Worm (Caenorhabditis elegans) whole organism, early embryonic: ENCODE measurements around the gene C01F1.6.
A peak's percentile ranks its signal among the peaks of the same experiment; 100 is the strongest.

Experiments
- B0310.2 ChIP-seq: sonication (generic microtip); optimal IDR thresholded peaks from 2 replicates; lab custom pipeline; 2016; ENCODE audit warnings: mild to moderate bottlenecking, missing genetic modification characterization, missing compliant biosample characterization
- F13C5.2 ChIP-seq: sonication (generic microtip); optimal IDR thresholded peaks from 2 replicates; lab custom pipeline; 2017; ENCODE audit warnings: mild to moderate bottlenecking, missing genetic modification characterization, inconsistent platforms, missing compliant biosample characterization
- aly-1 ChIP-seq: sonication (generic microtip); optimal IDR thresholded peaks from 2 replicates; lab custom pipeline; 2016; ENCODE audit warnings: missing genetic modification characterization, missing compliant biosample characterization
- ama-1 ChIP-seq: fragments of 150-350 bp; optimal IDR thresholded peaks from 2 replicates; lab custom pipeline; 2014
- ceh-13 ChIP-seq: fragments of 200-800 bp; sonication (Bioruptor generic); optimal IDR thresholded peaks from 2 replicates; lab custom pipeline; 2018; ENCODE audit warnings: mild to moderate bottlenecking, missing genetic modification characterization, missing compliant biosample characterization
- ceh-36 ChIP-seq: sonication (generic microtip); optimal IDR thresholded peaks from 2 replicates; lab custom pipeline; 2016; ENCODE audit warnings: missing genetic modification characterization, inconsistent platforms, missing compliant biosample characterization
- ets-7 ChIP-seq: sonication (generic microtip); optimal IDR thresholded peaks from 2 replicates; lab custom pipeline; 2016; ENCODE audit warnings: missing genotype, missing genetic modification characterization, missing compliant biosample characterization
- flt-1 ChIP-seq: fragments of 200-800 bp; sonication (Bioruptor generic); IDR thresholded peaks from 2 replicates; pipeline ENCODE4 v1.3.6; 2022; ENCODE audit warnings: missing genetic modification characterization, missing compliant biosample characterization
- hmbx-1 ChIP-seq: sonication (generic microtip); optimal IDR thresholded peaks from 2 replicates; lab custom pipeline; 2016; ENCODE audit warnings: mild to moderate bottlenecking, missing genetic modification characterization, missing compliant biosample characterization
- hmg-4 ChIP-seq: fragments of 200-800 bp; sonication (Bioruptor generic); optimal IDR thresholded peaks from 2 replicates; lab custom pipeline; 2018; ENCODE audit warnings: mild to moderate bottlenecking, missing genetic modification characterization, missing compliant biosample characterization
- hnd-1 ChIP-seq: sonication (generic microtip); optimal IDR thresholded peaks from 2 replicates; lab custom pipeline; 2016; ENCODE audit warnings: missing genetic modification characterization, missing compliant biosample characterization
- pes-1 ChIP-seq: fragments of 200-800 bp; sonication (Bioruptor generic); IDR thresholded peaks from 2 replicates; pipeline ENCODE4 v1.3.6; 2022; ENCODE audit warnings: missing genetic modification reagents, missing genetic modification characterization, missing compliant biosample characterization
- scrt-1 ChIP-seq: fragments of 200-800 bp; sonication (Bioruptor generic); IDR thresholded peaks from 2 replicates; pipeline ENCODE4 v1.3.6; 2022; ENCODE audit warnings: missing genetic modification characterization, missing compliant biosample characterization
- sea-1 ChIP-seq: fragments of 200-800 bp; sonication (Bioruptor generic); conservative IDR thresholded peaks from 2 replicates; pipeline ENCODE4 v1.3.6; 2022; ENCODE audit warnings: missing genetic modification characterization, missing compliant biosample characterization
- tbx-11 ChIP-seq: fragments of 200-800 bp; sonication (Bioruptor generic); IDR thresholded peaks from 2 replicates; pipeline ENCODE4 v1.3.6; 2022; ENCODE audit warnings: missing genetic modification characterization, missing compliant biosample characterization
- tbx-37 ChIP-seq: fragments of 200-800 bp; sonication (Bioruptor generic); conservative IDR thresholded peaks from 2 replicates; pipeline ENCODE4 v1.3.6; 2022; ENCODE audit warnings: missing genetic modification reagents, missing genetic modification characterization, missing compliant biosample characterization
- tra-4 ChIP-seq: sonication (generic microtip); optimal IDR thresholded peaks from 2 replicates; lab custom pipeline; 2017; ENCODE audit warnings: missing genetic modification characterization, missing compliant biosample characterization

Gene C01F1.6

ce11 chrII:4258683-4259082 is 29.3 kb downstream of the C01F1.6 start, which contains the start of gene clec-135:
clec-135 (minus strand) TSS chrII:4258783.
- TF ChIP-seq B0310.2 (tag; lab: Kevin White, UChicago) (no peak), hnd-1 (tag; lab: Kevin White, UChicago) (no peak), tra-4 (tag; lab: Kevin White, UChicago) (no peak), ceh-13 (no peak), scrt-1 (GFP tag; lab: Robert Waterston, UW) (no peak), ets-7 (no peak), tbx-11 (no peak), tbx-37 (GFP tag; lab: Robert Waterston, UW) (no peak), F13C5.2 (tag; lab: Kevin White, UChicago) (no peak), pes-1 (GFP tag; lab: Robert Waterston, UW) (no peak), aly-1 (no peak), flt-1 (GFP tag; lab: Robert Waterston, UW) (no peak), hmbx-1 (tag; lab: Kevin White, UChicago) (no peak), ceh-36 (no peak), hmg-4 (no peak)

DNA sequence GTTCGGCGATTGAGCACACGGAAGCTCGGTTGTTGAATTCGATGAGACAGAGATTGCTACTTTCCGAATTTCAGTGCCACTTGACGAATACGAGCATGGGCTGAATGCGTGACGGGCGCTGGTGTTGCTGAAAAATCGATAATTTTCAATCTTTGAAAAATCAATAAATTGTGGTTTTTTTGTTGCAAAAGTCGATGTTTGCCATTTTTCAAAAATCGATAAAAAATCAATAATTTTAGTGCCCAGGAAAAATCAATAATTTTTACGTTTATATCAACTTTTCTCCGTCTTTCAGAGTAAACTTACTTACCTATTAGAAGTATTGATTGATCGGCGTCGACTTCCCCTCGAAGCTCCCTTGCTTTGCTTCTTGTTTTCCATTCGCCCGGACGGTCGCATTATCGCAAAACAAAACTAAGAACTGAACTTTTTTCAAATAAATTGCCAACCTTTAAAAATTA is 31.4 kb downstream of the C01F1.6 start, which contains the start of gene C16A11.7:
TSS of gene C16A11.7 (minus strand) at position 411 of the 461 bp plus-strand sequence.
- TF ChIP-seq hnd-1 (tag; lab: Kevin White, UChicago) (no peak), hmg-4 (no peak), F13C5.2 (tag; lab: Kevin White, UChicago) (no peak), pes-1 (GFP tag; lab: Robert Waterston, UW) (no peak), hmbx-1 (tag; lab: Kevin White, UChicago) (no peak), ets-7 (no peak)

- TF ChIP-seq aly-1 (no peak), hnd-1 (tag; lab: Kevin White, UChicago) (no peak), hmg-4 (no peak), tbx-11 (no peak), ceh-13 (no peak), pes-1 (GFP tag; lab: Robert Waterston, UW) (no peak), sea-1 (no peak), F13C5.2 (tag; lab: Kevin White, UChicago) (no peak), ceh-36 (no peak), scrt-1 (GFP tag; lab: Robert Waterston, UW) (no peak), ama-1 (lab: Kevin White, UChicago) (no peak), tra-4 (tag; lab: Kevin White, UChicago) (no peak), flt-1 (GFP tag; lab: Robert Waterston, UW) (no peak)
These were observed 41.1 kb downstream of the C01F1.6 start, which contains the start of gene gpa-11 for ce11 chrII:4246897-4247296. gpa-11 (plus strand) TSS chrII:4247197.

DNA sequence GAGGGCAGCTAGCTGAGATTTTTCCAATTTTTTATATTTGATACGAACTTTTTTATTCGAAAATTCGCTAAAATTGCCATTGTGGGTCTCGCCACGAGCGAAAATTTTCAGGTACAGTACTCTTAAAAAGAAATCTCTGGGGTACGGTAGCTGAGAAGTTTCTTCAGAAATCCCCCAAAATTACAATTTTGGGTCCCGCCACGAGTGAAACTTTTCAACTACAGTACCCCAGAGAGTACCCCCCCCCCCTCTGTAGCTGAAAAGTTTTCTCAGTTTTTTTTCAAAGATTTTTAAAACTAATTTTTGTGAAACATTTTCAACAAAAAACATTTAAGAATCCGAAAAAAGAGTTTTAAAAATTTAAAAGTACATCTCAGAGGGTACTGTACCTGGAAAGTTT is 43.1 kb downstream of the C01F1.6 start:
- TF ChIP-seq pes-1 (GFP tag; lab: Robert Waterston, UW) (no peak), ceh-36 (no peak), aly-1 (no peak), ceh-13 (no peak), ets-7 (no peak), tbx-11 (no peak), sea-1 (no peak), F13C5.2 (tag; lab: Kevin White, UChicago) (no peak), hmg-4 (no peak), hnd-1 (tag; lab: Kevin White, UChicago) (no peak), ama-1 (lab: Kevin White, UChicago) (no peak), hmbx-1 (tag; lab: Kevin White, UChicago) (no peak), B0310.2 (tag; lab: Kevin White, UChicago) (no peak), scrt-1 (GFP tag; lab: Robert Waterston, UW) (no peak), flt-1 (GFP tag; lab: Robert Waterston, UW) (no peak), tra-4 (tag; lab: Kevin White, UChicago) (no peak)

- TF ChIP-seq sea-1: no peak
- TF ChIP-seq B0310.2 (tag; lab: Kevin White, UChicago): no peak
- no peak for TF ChIP-seq flt-1 (GFP tag; lab: Robert Waterston, UW)
- no peak for TF ChIP-seq ama-1 (lab: Kevin White, UChicago)
- TF ChIP-seq hnd-1 (tag; lab: Kevin White, UChicago): no peak
- TF ChIP-seq F13C5.2 (tag; lab: Kevin White, UChicago): no peak
- no peak for TF ChIP-seq ceh-36
- no peak for TF ChIP-seq tbx-11
- no peak for TF ChIP-seq pes-1 (GFP tag; lab: Robert Waterston, UW)
These were observed 49.0 kb downstream of the C01F1.6 start for ce11 chrII:4238963-4239362.

ce11 chrII:4237701-4238214 is 50.3 kb downstream of the C01F1.6 start, which contains the start of the genes fbxc-44 and C16A11.2:
fbxc-44 (minus strand) TSS chrII:4237751.
C16A11.2 (plus strand) TSS chrII:4238203.
- TF ChIP-seq sea-1 (0 out of 2 replicates have a peak, but pooled peaks have one; percentile 42), aly-1 (peak; percentile 51), tra-4 (tag; lab: Kevin White, UChicago) (peak; percentile 15), tbx-37 (GFP tag; lab: Robert Waterston, UW) (peak; percentile 74), B0310.2 (tag; lab: Kevin White, UChicago) (peak; percentile 17), tbx-11 (peak; percentile 79), ets-7 (no peak), ceh-36 (peak; percentile 77), pes-1 (GFP tag; lab: Robert Waterston, UW) (peak; percentile 88), ceh-13 (peak; percentile 48), scrt-1 (GFP tag; lab: Robert Waterston, UW) (peak; percentile 76), hmbx-1 (tag; lab: Kevin White, UChicago) (peak; percentile 11), F13C5.2 (tag; lab: Kevin White, UChicago) (peak; percentile 84), hnd-1 (tag; lab: Kevin White, UChicago) (peak; percentile 58), flt-1 (GFP tag; lab: Robert Waterston, UW) (peak; percentile 68), ama-1 (lab: Kevin White, UChicago) (no peak), hmg-4 (peak; percentile 63)

DNA sequence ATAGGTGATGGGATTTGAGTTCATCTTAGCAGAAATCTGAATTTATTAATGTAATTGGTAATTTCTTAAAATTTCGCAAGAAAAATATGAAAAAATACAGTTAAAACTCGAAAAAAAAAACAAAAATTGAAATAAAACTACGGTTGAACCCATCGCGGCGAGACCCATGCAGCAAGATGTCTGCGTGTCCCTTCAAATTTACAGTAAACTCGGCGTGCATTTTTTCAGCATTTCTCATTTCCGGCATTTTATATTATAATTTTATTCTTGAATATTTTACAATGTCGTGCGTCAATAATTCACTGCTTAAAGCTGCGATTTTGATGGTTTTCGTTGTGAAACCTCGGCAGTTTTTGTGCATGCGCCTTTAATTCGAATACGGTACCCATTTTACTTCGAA is 52.1 kb downstream of the C01F1.6 start, which contains the start of gene fbxc-43:
TSS of gene fbxc-43 (minus strand) at position 38 of the 400 bp plus-strand sequence.
- TF ChIP-seq hmg-4 (no peak), tra-4 (tag; lab: Kevin White, UChicago) (no peak), hmbx-1 (tag; lab: Kevin White, UChicago) (no peak), flt-1 (GFP tag; lab: Robert Waterston, UW) (no peak)
